Fruit fly (Drosophila melanogaster) whole organism, prepupa: Measurements from ENCODE around the gene CG1024.

Experiments
- Blimp-1 ChIP-seq: fragments of 200-800 bp; sonication (Bioruptor generic); optimal IDR thresholded peaks from 3 replicates; lab custom pipeline; 2017; ENCODE audit warnings: missing biosample characterization, missing genetic modification characterization, mild to moderate bottlenecking, moderate library complexity, missing genetic modification reagents
- CG3032 ChIP-seq: fragments of 200-800 bp; optimal IDR thresholded peaks from 2 replicates; lab custom pipeline; 2019; ENCODE audit warnings: missing biosample characterization, mild to moderate bottlenecking, missing genetic modification characterization, moderate library complexity
- CG32006 ChIP-seq: fragments of 200-800 bp; sonication (Bioruptor generic); optimal IDR thresholded peaks from 3 replicates; lab custom pipeline; 2017; ENCODE audit warnings: missing biosample characterization, mild to moderate bottlenecking, missing genetic modification characterization
- CG3919 ChIP-seq: fragments of 200-800 bp; sonication (Bioruptor generic); optimal IDR thresholded peaks from 3 replicates; lab custom pipeline; 2016; ENCODE audit warnings: missing biosample characterization, missing genetic modification characterization
- CG6163 ChIP-seq: fragments of 200-800 bp; sonication (Bioruptor generic); IDR thresholded peaks from 3 replicates; pipeline ENCODE4 v1.3.6; 2022; ENCODE audit warnings: missing biosample characterization, missing genetic modification characterization
- CG6854 ChIP-seq: fragments of 200-800 bp; sonication (Bioruptor generic); optimal IDR thresholded peaks from 2 replicates; lab custom pipeline; 2017; ENCODE audit warnings: missing biosample characterization, mild to moderate bottlenecking, missing genetic modification characterization
- CG7368 ChIP-seq: fragments of 200-800 bp; sonication (Bioruptor generic); optimal IDR thresholded peaks from 3 replicates; lab custom pipeline; 2016; ENCODE audit warnings: missing biosample characterization, missing genetic modification characterization
- CG8632 ChIP-seq: fragments of 200-800 bp; sonication (Bioruptor generic); optimal IDR thresholded peaks from 3 replicates; lab custom pipeline; 2016; ENCODE audit warnings: missing biosample characterization, missing genetic modification characterization
- Ets21C ChIP-seq: fragments of 200-800 bp; sonication (Bioruptor generic); optimal IDR thresholded peaks from 3 replicates; lab custom pipeline; 2016; ENCODE audit warnings: missing biosample characterization, missing genetic modification characterization
- Hr39 ChIP-seq: fragments of 200-800 bp; sonication (Bioruptor generic); optimal IDR thresholded peaks from 2 replicates; lab custom pipeline; 2016; ENCODE audit warnings: missing biosample characterization, missing genetic modification characterization
- Lpt ChIP-seq: fragments of 200-800 bp; sonication (Bioruptor generic); optimal IDR thresholded peaks from 3 replicates; lab custom pipeline; 2016; ENCODE audit warnings: missing biosample characterization, missing genetic modification characterization
- net ChIP-seq: fragments of 200-800 bp; sonication (Bioruptor generic); optimal IDR thresholded peaks from 3 replicates; lab custom pipeline; 2016; ENCODE audit warnings: missing biosample characterization, missing genetic modification characterization
- salr ChIP-seq, 2 experiments: fragments of 200-800 bp; sonication (Bioruptor generic); optimal IDR thresholded peaks; 3 replicates each; lab custom pipeline; 2016 to 2018; ENCODE audit warnings: missing biosample characterization in 2 of 2, missing genetic modification characterization in 2 of 2, mild to moderate bottlenecking in 1 of 2
- spab ChIP-seq: fragments of 200-800 bp; sonication (Bioruptor generic); optimal IDR thresholded peaks from 2 replicates; lab custom pipeline; 2017; ENCODE audit warnings: missing biosample characterization, mild to moderate bottlenecking, missing genetic modification characterization, missing genetic modification reagents

- no peak for TF ChIP-seq CG3032 (tag; lab: Kevin White, UChicago)
- no peak for TF ChIP-seq Blimp-1 (GFP tag; lab: Kevin White, UChicago)
- no peak for TF ChIP-seq spab (GFP tag; lab: Kevin White, UChicago)
- no peak for TF ChIP-seq CG8632
- no peak for TF ChIP-seq CG6163 (GFP tag; lab: Robert Waterston, UW)
- no peak for TF ChIP-seq Ets21C (GFP tag; lab: Kevin White, UChicago)
- TF ChIP-seq salr (GFP tag; optimal IDR thresholded peaks at IDR 0.05; lab: Kevin White, UChicago): no peak
- TF ChIP-seq CG7368 (GFP tag; lab: Kevin White, UChicago): no peak
- no peak for TF ChIP-seq Hr39 (GFP tag; lab: Kevin White, UChicago)
- no peak for TF ChIP-seq Lpt (GFP tag; lab: Kevin White, UChicago)
- no peak for TF ChIP-seq CG3919 (GFP tag; lab: Kevin White, UChicago)
- no peak for TF ChIP-seq net (GFP tag; lab: Kevin White, UChicago)
- no peak for TF ChIP-seq CG32006 (GFP tag; lab: Kevin White, UChicago)
- TF ChIP-seq CG6854 (GFP tag; lab: Kevin White, UChicago): no peak
These were observed 27.7 kb downstream of the CG1024 start for dm6 chr3R:6352436-6352835.
